Fruit fly (Drosophila melanogaster) whole organism, embryonic: ENCODE data around the gene CG18542.

Experiments
- ATbp ChIP-seq: fragments of 200-800 bp; sonication (Bioruptor generic); optimal IDR thresholded peaks from 2 replicates; lab custom pipeline; 2017; ENCODE audit warnings: missing biosample characterization, mild to moderate bottlenecking, missing genetic modification characterization, missing genetic modification reagents
- Aef1 ChIP-seq: fragments of 200-800 bp; sonication (Bioruptor generic); IDR thresholded peaks from 3 replicates; pipeline ENCODE4 v1.3.6; 2022; ENCODE audit warnings: missing biosample characterization, missing genetic modification characterization
- BEAF-32 ChIP-seq: fragments of 200-800 bp; sonication (Bioruptor generic); optimal IDR thresholded peaks from 3 replicates; lab custom pipeline; 2017; ENCODE audit warnings: missing biosample characterization, missing genetic modification characterization, mild to moderate bottlenecking, moderate library complexity, missing genetic modification reagents
- Bdp1 ChIP-seq: fragments of 200-800 bp; sonication (Bioruptor generic); optimal IDR thresholded peaks from 3 replicates; lab custom pipeline; 2016; ENCODE audit warnings: missing biosample characterization, missing genetic modification characterization
- Blimp-1 ChIP-seq: fragments of 200-800 bp; sonication (Bioruptor generic); optimal IDR thresholded peaks from 3 replicates; lab custom pipeline; 2018; ENCODE audit warnings: missing biosample characterization, missing genetic modification characterization, mild to moderate bottlenecking, moderate library complexity, missing genetic modification reagents
- CG10462 ChIP-seq: fragments of 200-800 bp; sonication (Bioruptor generic); optimal IDR thresholded peaks from 2 replicates; lab custom pipeline; 2016; ENCODE audit warnings: missing biosample characterization, missing genetic modification characterization
- CG10565 ChIP-seq: fragments of 200-800 bp; sonication (Bioruptor generic); optimal IDR thresholded peaks from 3 replicates; lab custom pipeline; 2016; ENCODE audit warnings: missing biosample characterization, mild to moderate bottlenecking, missing genetic modification characterization
- CG10959 ChIP-seq: fragments of 200-800 bp; sonication (Bioruptor generic); IDR thresholded peaks from 2 replicates; pipeline ENCODE4 v1.3.6; 2022; ENCODE audit warnings: missing biosample characterization, missing genetic modification characterization
- CG10979 ChIP-seq: fragments of 200-800 bp; sonication (Bioruptor generic); optimal IDR thresholded peaks from 2 replicates; lab custom pipeline; 2018; ENCODE audit warnings: missing biosample characterization, mild to moderate bottlenecking, missing genetic modification characterization, moderate library complexity
- CG11085 ChIP-seq: fragments of 200-800 bp; sonication (Bioruptor generic); IDR thresholded peaks from 2 replicates; pipeline ENCODE4 v1.3.6; 2022; ENCODE audit warnings: missing biosample characterization, missing genetic modification characterization
- CG11560 ChIP-seq: fragments of 200-800 bp; sonication (Bioruptor generic); IDR thresholded peaks from 3 replicates; pipeline ENCODE4 v1.3.6; 2022; ENCODE audit warnings: missing biosample characterization, missing genetic modification characterization
- CG11723 ChIP-seq: fragments of 200-800 bp; sonication (Bioruptor generic); optimal IDR thresholded peaks from 2 replicates; lab custom pipeline; 2017; ENCODE audit warnings: missing biosample characterization, mild to moderate bottlenecking, missing genetic modification characterization
- CG13123 ChIP-seq: fragments of 200-800 bp; sonication (Bioruptor generic); optimal IDR thresholded peaks from 2 replicates; lab custom pipeline; 2016; ENCODE audit warnings: missing biosample characterization, missing genetic modification characterization
- CG14860 ChIP-seq: fragments of 200-800 bp; sonication (Bioruptor generic); IDR thresholded peaks from 3 replicates; pipeline ENCODE4 v1.3.6; 2022; ENCODE audit warnings: missing biosample characterization, missing genetic modification characterization; ENCODE audit not compliant: partially characterized antibody
- CG15011 ChIP-seq: fragments of 200-800 bp; sonication (Bioruptor generic); optimal IDR thresholded peaks from 3 replicates; lab custom pipeline; 2018; ENCODE audit warnings: missing biosample characterization, mild to moderate bottlenecking, missing genetic modification characterization
- CG15073 ChIP-seq: fragments of 200-800 bp; sonication (Bioruptor generic); optimal IDR thresholded peaks from 2 replicates; lab custom pipeline; 2016; ENCODE audit warnings: missing biosample characterization, missing genetic modification characterization
- CG17359 ChIP-seq: fragments of 200-800 bp; sonication (Bioruptor generic); optimal IDR thresholded peaks from 3 replicates; lab custom pipeline; 2018; ENCODE audit warnings: missing biosample characterization, mild to moderate bottlenecking, missing genetic modification characterization, moderate library complexity
- CG17802 ChIP-seq: fragments of 200-800 bp; sonication (Bioruptor generic); optimal IDR thresholded peaks from 2 replicates; lab custom pipeline; 2018; ENCODE audit warnings: missing biosample characterization, mild to moderate bottlenecking, missing genetic modification characterization, moderate library complexity
- CG18476 ChIP-seq: fragments of 200-800 bp; sonication (Bioruptor generic); optimal IDR thresholded peaks from 2 replicates; lab custom pipeline; 2016; ENCODE audit warnings: missing biosample characterization, mild to moderate bottlenecking, missing genetic modification characterization
- CG2199 ChIP-seq: fragments of 200-800 bp; sonication (Bioruptor generic); IDR thresholded peaks from 3 replicates; pipeline ENCODE4 v1.3.6; 2022; ENCODE audit warnings: missing biosample characterization, missing genetic modification characterization
- CG3163 ChIP-seq: fragments of 200-800 bp; sonication (Bioruptor generic); optimal IDR thresholded peaks from 3 replicates; lab custom pipeline; 2016; ENCODE audit warnings: missing biosample characterization, missing genetic modification characterization
- CG3995 ChIP-seq: fragments of 200-800 bp; sonication (Bioruptor generic); optimal IDR thresholded peaks from 3 replicates; lab custom pipeline; 2016; ENCODE audit warnings: missing biosample characterization, missing genetic modification characterization
- CG4617 ChIP-seq: fragments of 200-800 bp; sonication (Bioruptor generic); optimal IDR thresholded peaks from 3 replicates; lab custom pipeline; 2016; ENCODE audit warnings: missing biosample characterization, missing genetic modification characterization, borderline replicate concordance
- CG6689 ChIP-seq: fragments of 200-800 bp; sonication (Bioruptor generic); IDR thresholded peaks from 2 replicates; pipeline ENCODE4 v1.3.6; 2022; ENCODE audit warnings: missing biosample characterization, missing genetic modification characterization
- CG9727 ChIP-seq: fragments of 200-800 bp; sonication (Bioruptor generic); optimal IDR thresholded peaks from 3 replicates; lab custom pipeline; 2017; ENCODE audit warnings: missing biosample characterization, mild to moderate bottlenecking, missing genetic modification characterization
- CoRest ChIP-seq: fragments of 200-800 bp; sonication (Bioruptor generic); optimal IDR thresholded peaks from 3 replicates; lab custom pipeline; 2018; ENCODE audit warnings: missing biosample characterization, mild to moderate bottlenecking, missing genetic modification characterization, moderate library complexity
- Dek ChIP-seq: fragments of 200-800 bp; sonication (Bioruptor generic); optimal IDR thresholded peaks from 3 replicates; lab custom pipeline; 2019; ENCODE audit warnings: missing biosample characterization, mild to moderate bottlenecking, missing genetic modification characterization, moderate library complexity
- Dfd ChIP-seq, 2 experiments: fragments of >200 bp; optimal IDR thresholded peaks; 2 replicates each; lab custom pipeline; 2017; ENCODE audit warnings: missing biosample characterization in 2 of 2, missing genetic modification characterization in 2 of 2
- Eip74EF ChIP-seq, 2 experiments: fragments of 200-800 bp in 1 of 2; fragments of >200 bp in 1 of 2; sonication (Bioruptor generic) in 1 of 2; optimal IDR thresholded peaks; 2 replicates each; lab custom pipeline; 2017 to 2019; ENCODE audit warnings: missing biosample characterization in 2 of 2, missing genetic modification characterization in 2 of 2, mild to moderate bottlenecking in 1 of 2, moderate library complexity in 1 of 2
- Hmr ChIP-seq: fragments of 200-800 bp; sonication (Bioruptor generic); optimal IDR thresholded peaks from 3 replicates; lab custom pipeline; 2017; ENCODE audit warnings: mild to moderate bottlenecking, missing biosample characterization, missing genetic modification reagents, missing genetic modification characterization
- Hmx ChIP-seq: fragments of 200-800 bp; sonication (Bioruptor generic); optimal IDR thresholded peaks from 2 replicates; lab custom pipeline; 2016; ENCODE audit warnings: missing biosample characterization, missing genetic modification characterization
- Jarid2 ChIP-seq: fragments of 200-800 bp; sonication (Bioruptor generic); optimal IDR thresholded peaks from 3 replicates; lab custom pipeline; 2017; ENCODE audit warnings: mild to moderate bottlenecking, missing biosample characterization, missing genetic modification reagents, missing genetic modification characterization
- Lhr ChIP-seq: fragments of 200-800 bp; sonication (Bioruptor generic); optimal IDR thresholded peaks from 3 replicates; lab custom pipeline; 2017; ENCODE audit warnings: mild to moderate bottlenecking, missing biosample characterization, missing genetic modification reagents, missing genetic modification characterization
- Max ChIP-seq: fragments of 200-800 bp; sonication (Bioruptor generic); optimal IDR thresholded peaks from 2 replicates; lab custom pipeline; 2016; ENCODE audit warnings: missing biosample characterization, mild to moderate bottlenecking, missing genetic modification characterization
- Scr ChIP-seq: fragments of 200-800 bp; sonication (Bioruptor generic); IDR thresholded peaks from 2 replicates; pipeline ENCODE4 v1.3.6; 2022; ENCODE audit warnings: missing biosample characterization, missing genetic modification characterization; ENCODE audit not compliant: partially characterized antibody
- Sry-β ChIP-seq: fragments of 200-800 bp; sonication (Bioruptor generic); optimal IDR thresholded peaks from 2 replicates; lab custom pipeline; 2018; ENCODE audit warnings: missing biosample characterization, mild to moderate bottlenecking, missing genetic modification characterization, moderate library complexity
- Sry-δ ChIP-seq: fragments of 200-800 bp; sonication (Bioruptor generic); optimal IDR thresholded peaks from 2 replicates; lab custom pipeline; 2016; ENCODE audit warnings: missing biosample characterization, missing genetic modification characterization
- ato ChIP-seq: fragments of 200-800 bp; sonication (Bioruptor generic); IDR thresholded peaks from 2 replicates; pipeline ENCODE4 v1.3.6; 2022; ENCODE audit warnings: missing biosample characterization, missing genetic modification characterization; ENCODE audit not compliant: partially characterized antibody
- az2 ChIP-seq: fragments of 200-800 bp; sonication (Bioruptor generic); optimal IDR thresholded peaks from 3 replicates; lab custom pipeline; 2016; ENCODE audit warnings: missing biosample characterization, missing genetic modification characterization
- chif ChIP-seq, 2 experiments: fragments of 200-800 bp; sonication (Bioruptor generic); optimal IDR thresholded peaks; 3 replicates each; lab custom pipeline; 2016; ENCODE audit warnings: missing biosample characterization in 2 of 2, missing genetic modification characterization in 2 of 2
- dimm ChIP-seq: fragments of 200-800 bp; sonication (Bioruptor generic); IDR thresholded peaks from 2 replicates; pipeline ENCODE4 v1.3.6; 2022; ENCODE audit warnings: missing biosample characterization, missing genetic modification characterization
- ems ChIP-seq: fragments of 200-800 bp; sonication (Bioruptor generic); optimal IDR thresholded peaks from 3 replicates; lab custom pipeline; 2016; ENCODE audit warnings: missing biosample characterization, missing genetic modification characterization
- mam ChIP-seq: fragments of 200-800 bp; sonication (Bioruptor generic); optimal IDR thresholded peaks from 3 replicates; lab custom pipeline; 2016; ENCODE audit warnings: missing biosample characterization, missing genetic modification characterization
- nmo ChIP-seq: fragments of 200-800 bp; sonication (Bioruptor generic); optimal IDR thresholded peaks from 2 replicates; lab custom pipeline; 2018; ENCODE audit warnings: missing biosample characterization, mild to moderate bottlenecking, missing genetic modification characterization, moderate library complexity
- phol ChIP-seq: fragments of 200-800 bp; sonication (Bioruptor generic); optimal IDR thresholded peaks from 3 replicates; lab custom pipeline; 2018; ENCODE audit warnings: missing biosample characterization, mild to moderate bottlenecking, missing genetic modification characterization, moderate library complexity
- scrt ChIP-seq: fragments of 200-800 bp; sonication (Bioruptor generic); optimal IDR thresholded peaks from 2 replicates; lab custom pipeline; 2018; ENCODE audit warnings: missing biosample characterization, mild to moderate bottlenecking, missing genetic modification characterization, moderate library complexity
- sens ChIP-seq: fragments of 200-800 bp; sonication (Bioruptor generic); peaks from one replicate; lab custom pipeline; 2016; ENCODE audit warnings: missing biosample characterization, missing genetic modification characterization
- tgo ChIP-seq: fragments of 200-800 bp; sonication (Bioruptor generic); IDR thresholded peaks from 3 replicates; pipeline ENCODE4 v1.3.6; 2022; ENCODE audit warnings: missing biosample characterization, missing genetic modification characterization
- twi ChIP-seq: fragments of 200-800 bp; optimal IDR thresholded peaks from 2 replicates; lab custom pipeline; 2019; ENCODE audit warnings: missing biosample characterization, mild to moderate bottlenecking, missing genetic modification characterization, moderate library complexity
- vfl ChIP-seq: fragments of 200-800 bp; sonication (Bioruptor generic); optimal IDR thresholded peaks from 2 replicates; lab custom pipeline; 2016; ENCODE audit warnings: missing biosample characterization, missing genetic modification characterization
- yki ChIP-seq: fragments of >200 bp; optimal IDR thresholded peaks from 3 replicates; lab custom pipeline; 2018

The CG18542 gene

dm6 chr3R:9702567-9702966, 17.0 kb downstream of the CG18542 start (continued):
- TF ChIP-seq CG11723 (GFP tag; lab: Kevin White, UChicago) (peak; percentile 84), Lhr (GFP tag; lab: Kevin White, UChicago) (peak; percentile 57), Hmr (peak; percentile 93), BEAF-32 (no peak), CG4617 (GFP tag; lab: Kevin White, UChicago) (peak; percentile 51), CG11085 (GFP tag; lab: Robert Waterston, UW) (no peak), CG10565 (GFP tag; lab: Kevin White, UChicago) (peak; percentile 55), chif (GFP tag; optimal IDR thresholded peaks at IDR 0.05; lab: Kevin White, UChicago) (peak; percentile 76 to 80), CG10462 (GFP tag; lab: Kevin White, UChicago) (peak; percentile 70), CG14860 (no peak), Aef1 (GFP tag; lab: Robert Waterston, UW) (no peak), CG11560 (tag; lab: Robert Waterston, UW) (no peak), CG10979 (tag; lab: Kevin White, UChicago) (peak; percentile 84), mam (GFP tag; lab: Kevin White, UChicago) (peak; percentile 86), Blimp-1 (GFP tag; lab: Kevin White, UChicago) (peak; percentile 72), CG2199 (GFP tag; lab: Robert Waterston, UW) (no peak), Eip74EF (GFP tag; optimal IDR thresholded peaks at IDR 0.05; lab: Kevin White, UChicago) (peak in 1 of 2 experiments; percentile 94), phol (tag; lab: Kevin White, UChicago) (peak; percentile 88), CG15073 (GFP tag; lab: Kevin White, UChicago) (peak; percentile 55), CG13123 (GFP tag; lab: Kevin White, UChicago) (peak; percentile 73), Hmx (GFP tag; lab: Kevin White, UChicago) (peak; percentile 23), CG17802 (tag; lab: Kevin White, UChicago) (peak; percentile 69), scrt (peak; percentile 85), CG9727 (peak; percentile 86), ems (GFP tag; lab: Kevin White, UChicago) (peak; percentile 85), CG18476 (GFP tag; lab: Kevin White, UChicago) (peak; percentile 85), Dfd (GFP tag; optimal IDR thresholded peaks at IDR 0.05; lab: Kevin White, UChicago) (no peak), Sry-δ (GFP tag; lab: Kevin White, UChicago) (peak; percentile 52), CG17359 (tag; lab: Kevin White, UChicago) (peak; percentile 95), CG3995 (GFP tag; lab: Kevin White, UChicago) (peak; percentile 56), nmo (GFP tag; lab: Kevin White, UChicago) (peak; percentile 90), tgo (GFP tag; lab: Robert Waterston, UW) (no peak), Sry-β (GFP tag; lab: Kevin White, UChicago) (peak; percentile 29), CG10959 (GFP tag; lab: Robert Waterston, UW) (no peak), ato (GFP tag; lab: Robert Waterston, UW) (no peak), CG6689 (GFP tag; lab: Robert Waterston, UW) (no peak), Max (peak; percentile 83), ATbp (peak; percentile 89), Jarid2 (GFP tag; lab: Kevin White, UChicago) (peak; percentile 76), dimm (GFP tag; lab: Robert Waterston, UW) (no peak), twi (tag; lab: Kevin White, UChicago) (peak; percentile 61), CG15011 (peak; percentile 86), sens (peak; percentile 98), CG3163 (GFP tag; lab: Kevin White, UChicago) (peak; percentile 31), vfl (peak; percentile 81), CoRest (tag; lab: Kevin White, UChicago) (peak; percentile 90), Dek (tag; lab: Kevin White, UChicago) (peak; percentile 89), Bdp1 (GFP tag; lab: Kevin White, UChicago) (peak; percentile 62), az2 (peak; percentile 89), Scr (no peak), yki (no peak)
